Worm (Caenorhabditis elegans) whole organism, young adult: ENCODE results near the gene F42C5.9.

Experiments
- B0336.3 ChIP-seq: fragments of 200-800 bp; sonication (Bioruptor generic); IDR thresholded peaks from 2 replicates; pipeline ENCODE4 v1.3.6; 2022; ENCODE audit warnings: missing genetic modification characterization, missing compliant biosample characterization
- F23B12.7 ChIP-seq: sonication (generic microtip); optimal IDR thresholded peaks from 2 replicates; lab custom pipeline; 2017; ENCODE audit warnings: missing genetic modification characterization, mild to moderate bottlenecking, missing compliant biosample characterization, antibody characterized with exemption, moderate library complexity; ENCODE audit not compliant: insufficient read depth
- F52B5.7 ChIP-seq: sonication (generic microtip); optimal IDR thresholded peaks from 2 replicates; lab custom pipeline; 2016; ENCODE audit warnings: mild to moderate bottlenecking, missing genetic modification characterization, missing compliant biosample characterization
- F57A8.1 ChIP-seq: fragments of 200-800 bp; sonication (Bioruptor generic); optimal IDR thresholded peaks from 2 replicates; lab custom pipeline; 2018; ENCODE audit warnings: mild to moderate bottlenecking, missing genetic modification characterization, moderate library complexity, missing compliant biosample characterization
- F57C9.4 ChIP-seq: sonication (generic microtip); optimal IDR thresholded peaks from 2 replicates; lab custom pipeline; 2017; ENCODE audit warnings: mild to moderate bottlenecking, missing genetic modification characterization, missing compliant biosample characterization
- K12H6.12 ChIP-seq: fragments of 200-800 bp; sonication (Bioruptor generic); optimal IDR thresholded peaks from 2 replicates; lab custom pipeline; 2018; ENCODE audit warnings: mild to moderate bottlenecking, missing genetic modification characterization, missing compliant biosample characterization
- T26A5.8 ChIP-seq: sonication (generic microtip); optimal IDR thresholded peaks from 2 replicates; lab custom pipeline; 2016; ENCODE audit warnings: missing genetic modification characterization, missing compliant biosample characterization
- Y67H2A.10 ChIP-seq: fragments of 200-800 bp; sonication (Bioruptor generic); conservative IDR thresholded peaks from 2 replicates; pipeline ENCODE4 v1.3.6; 2022; ENCODE audit warnings: missing genetic modification reagents, missing genetic modification characterization, missing compliant biosample characterization
- Y95B8A.8 ChIP-seq: fragments of 200-800 bp; sonication (Bioruptor generic); IDR thresholded peaks from 2 replicates; pipeline ENCODE4 v1.3.6; 2022; ENCODE audit warnings: missing genetic modification reagents, missing genetic modification characterization, missing compliant biosample characterization
- aptf-2 ChIP-seq: fragments of 200-800 bp; sonication (Bioruptor generic); conservative IDR thresholded peaks from 2 replicates; pipeline ENCODE4 v1.3.6; 2022; ENCODE audit warnings: missing genetic modification reagents, missing genetic modification characterization, missing compliant biosample characterization
- athp-1 ChIP-seq: sonication (generic microtip); optimal IDR thresholded peaks from 2 replicates; lab custom pipeline; 2017; ENCODE audit warnings: mild to moderate bottlenecking, missing genetic modification characterization, missing compliant biosample characterization
- attf-3 ChIP-seq: fragments of 200-800 bp; sonication (Bioruptor generic); conservative IDR thresholded peaks from 2 replicates; pipeline ENCODE4 v1.3.6; 2022; ENCODE audit warnings: missing genetic modification reagents, missing genetic modification characterization, missing compliant biosample characterization
- bed-1 ChIP-seq: fragments of 200-800 bp; sonication (Bioruptor generic); IDR thresholded peaks from 2 replicates; pipeline ENCODE4 v1.3.6; 2022; ENCODE audit warnings: missing genetic modification reagents, missing genetic modification characterization, missing compliant biosample characterization
- bed-2 ChIP-seq: fragments of 200-800 bp; sonication (Bioruptor generic); IDR thresholded peaks from 2 replicates; pipeline ENCODE4 v1.3.6; 2022; ENCODE audit warnings: missing genetic modification reagents, missing genetic modification characterization, missing compliant biosample characterization
- cebp-1 ChIP-seq, 2 experiments: fragments of 200-800 bp in 1 of 2; sonication (Bioruptor generic) in 1 of 2; sonication (generic microtip) in 1 of 2; IDR thresholded peaks in 1 of 2; optimal IDR thresholded peaks in 1 of 2; 2 replicates each; pipeline versions ENCODE4 v1.3.6 to Lab custom; 2017 to 2022; ENCODE audit warnings: missing compliant biosample characterization in 2 of 2, missing genetic modification characterization in 2 of 2, mild to moderate bottlenecking in 1 of 2, missing genetic modification reagents in 1 of 2, moderate library complexity in 1 of 2
- ceh-27 ChIP-seq: fragments of 200-800 bp; sonication (Bioruptor generic); optimal IDR thresholded peaks from 2 replicates; lab custom pipeline; 2018; ENCODE audit warnings: mild to moderate bottlenecking, missing genetic modification characterization, moderate library complexity, missing compliant biosample characterization
- ceh-40 ChIP-seq: fragments of 200-800 bp; sonication (Bioruptor generic); IDR thresholded peaks from 2 replicates; pipeline ENCODE4 v1.3.6; 2022; ENCODE audit warnings: missing genetic modification characterization, missing compliant biosample characterization
- dpff-1 ChIP-seq: sonication (generic microtip); optimal IDR thresholded peaks from 2 replicates; lab custom pipeline; 2017; ENCODE audit warnings: mild to moderate bottlenecking, missing genetic modification characterization, missing compliant biosample characterization
- efl-1 ChIP-seq: fragments of 150-350 bp; optimal IDR thresholded peaks from 2 replicates; lab custom pipeline; 2014; ENCODE audit warnings: missing biosample characterization, missing genetic modification reagents, missing genetic modification characterization
- egl-44 ChIP-seq: fragments of 200-800 bp; sonication (Bioruptor generic); IDR thresholded peaks from 2 replicates; pipeline ENCODE4 v1.3.6; 2022; ENCODE audit warnings: missing genetic modification reagents, missing genetic modification characterization, missing compliant biosample characterization
- ekl-4 ChIP-seq: fragments of 200-800 bp; sonication (Bioruptor generic); IDR thresholded peaks from 2 replicates; pipeline ENCODE4 v1.3.6; 2022; ENCODE audit warnings: missing genetic modification reagents, missing genetic modification characterization, missing compliant biosample characterization
- ets-4 ChIP-seq: fragments of 200-800 bp; sonication (Bioruptor generic); optimal IDR thresholded peaks from 2 replicates; lab custom pipeline; 2018; ENCODE audit warnings: mild to moderate bottlenecking, missing genetic modification characterization, missing compliant biosample characterization
- fkh-3 ChIP-seq: sonication (generic microtip); optimal IDR thresholded peaks from 2 replicates; lab custom pipeline; 2016; ENCODE audit warnings: mild to moderate bottlenecking, missing genetic modification characterization, missing compliant biosample characterization
- gei-17 ChIP-seq: fragments of 200-800 bp; sonication (Bioruptor generic); optimal IDR thresholded peaks from 2 replicates; lab custom pipeline; 2018; ENCODE audit warnings: mild to moderate bottlenecking, missing genetic modification characterization, missing compliant biosample characterization
- hlh-26 ChIP-seq: fragments of 200-800 bp; sonication (Bioruptor generic); conservative IDR thresholded peaks from 2 replicates; pipeline ENCODE4 v1.3.6; 2022; ENCODE audit warnings: missing genetic modification reagents, missing genetic modification characterization, missing compliant biosample characterization
- hmg-20 ChIP-seq: fragments of 200-800 bp; sonication (Bioruptor generic); IDR thresholded peaks from 2 replicates; pipeline ENCODE4 v1.3.6; 2022; ENCODE audit warnings: missing genetic modification reagents, missing genetic modification characterization, missing compliant biosample characterization
- lin-40 ChIP-seq: sonication (generic microtip); optimal IDR thresholded peaks from 2 replicates; lab custom pipeline; 2016; ENCODE audit warnings: missing genetic modification characterization, mild to moderate bottlenecking, missing compliant biosample characterization, missing genotype, missing genetic modification reagents
- lin-54 ChIP-seq: fragments of 200-800 bp; sonication (Bioruptor generic); optimal IDR thresholded peaks from 2 replicates; lab custom pipeline; 2018; ENCODE audit warnings: mild to moderate bottlenecking, missing genetic modification characterization, missing compliant biosample characterization
- madf-3 ChIP-seq: fragments of 200-800 bp; sonication (Bioruptor generic); IDR thresholded peaks from 2 replicates; pipeline ENCODE4 v1.3.6; 2022; ENCODE audit warnings: missing genetic modification reagents, missing genetic modification characterization, missing compliant biosample characterization
- madf-6 ChIP-seq: fragments of 200-800 bp; sonication (Bioruptor generic); IDR thresholded peaks from 2 replicates; pipeline ENCODE4 v1.3.6; 2022; ENCODE audit warnings: missing genetic modification reagents, missing genetic modification characterization, missing compliant biosample characterization
- mel-28 ChIP-seq: sonication (generic microtip); optimal IDR thresholded peaks from 2 replicates; lab custom pipeline; 2016; ENCODE audit warnings: borderline replicate concordance, mild to moderate bottlenecking, missing genetic modification characterization, missing compliant biosample characterization
- mes-4 ChIP-seq: sonication (generic microtip); optimal IDR thresholded peaks from 2 replicates; lab custom pipeline; 2016; ENCODE audit warnings: missing genotype, missing genetic modification characterization, missing compliant biosample characterization
- nfya-1 ChIP-seq: sonication (generic microtip); optimal IDR thresholded peaks from 2 replicates; lab custom pipeline; 2017; ENCODE audit warnings: antibody characterized with exemption, missing compliant biosample characterization, missing genetic modification characterization, borderline replicate concordance; ENCODE audit not compliant: insufficient read depth
- nfya-2 ChIP-seq: fragments of 200-800 bp; sonication (Bioruptor generic); IDR thresholded peaks from 2 replicates; pipeline ENCODE4 v1.3.6; 2022; ENCODE audit warnings: missing genetic modification reagents, missing genetic modification characterization, missing compliant biosample characterization
- nhr-90 ChIP-seq: sonication (generic microtip); optimal IDR thresholded peaks from 2 replicates; lab custom pipeline; 2016; ENCODE audit warnings: missing genotype, mild to moderate bottlenecking, missing genetic modification characterization, missing compliant biosample characterization
- pha-4 ChIP-seq: fragments of 150-350 bp; sonication (generic microtip); optimal IDR thresholded peaks from 2 replicates; lab custom pipeline; 2014; ENCODE audit warnings: missing biosample characterization, missing genetic modification reagents, missing genetic modification characterization
- rcor-1 ChIP-seq: fragments of 200-800 bp; sonication (Bioruptor generic); IDR thresholded peaks from 2 replicates; pipeline ENCODE4 v1.3.6; 2022; ENCODE audit warnings: missing genetic modification reagents, missing genetic modification characterization, missing compliant biosample characterization
- repo-1 ChIP-seq: sonication (generic microtip); optimal IDR thresholded peaks from 2 replicates; lab custom pipeline; 2017; ENCODE audit warnings: mild to moderate bottlenecking, missing genetic modification characterization, missing compliant biosample characterization
- rpc-1 ChIP-seq, 2 experiments: fragments of 150-350 bp in 1 of 2; sonication (generic microtip) in 1 of 2; optimal IDR thresholded peaks; 2 replicates each; lab custom pipeline; 2014 to 2018; ENCODE audit warnings: missing biosample characterization in 1 of 2, missing genetic modification characterization in 1 of 2, missing genetic modification reagents in 1 of 2, missing genotype in 1 of 2
- sea-2 ChIP-seq: fragments of 200-800 bp; sonication (Bioruptor generic); IDR thresholded peaks from 2 replicates; pipeline ENCODE4 v1.3.6; 2022; ENCODE audit warnings: missing genetic modification characterization, missing compliant biosample characterization
- snpc-3.4 ChIP-seq: sonication (generic microtip); optimal IDR thresholded peaks from 2 replicates; lab custom pipeline; 2017; ENCODE audit warnings: missing genetic modification characterization, mild to moderate bottlenecking, missing compliant biosample characterization, antibody characterized with exemption, moderate library complexity, missing genotype, missing genetic modification reagents
- somi-1 ChIP-seq: fragments of 200-800 bp; sonication (Bioruptor generic); optimal IDR thresholded peaks from 2 replicates; lab custom pipeline; 2018; ENCODE audit warnings: mild to moderate bottlenecking, missing genetic modification characterization, missing compliant biosample characterization
- unc-62 ChIP-seq: fragments of 150-350 bp; optimal IDR thresholded peaks from 2 replicates; lab custom pipeline; 2014; ENCODE audit warnings: missing biosample characterization, missing genetic modification reagents, missing genetic modification characterization
- xnd-1 ChIP-seq: sonication (generic microtip); optimal IDR thresholded peaks from 2 replicates; lab custom pipeline; 2016; ENCODE audit warnings: missing genotype, missing genetic modification reagents, missing genetic modification characterization, missing compliant biosample characterization
- zim-3 ChIP-seq: sonication (generic microtip); optimal IDR thresholded peaks from 2 replicates; lab custom pipeline; 2017; ENCODE audit warnings: mild to moderate bottlenecking, missing genetic modification characterization, moderate library complexity, missing compliant biosample characterization
- ztf-26 ChIP-seq: sonication (generic microtip); optimal IDR thresholded peaks from 2 replicates; lab custom pipeline; 2017; ENCODE audit warnings: missing genetic modification characterization, missing compliant biosample characterization
- ztf-3 ChIP-seq: fragments of 200-800 bp; sonication (Bioruptor generic); optimal IDR thresholded peaks from 2 replicates; lab custom pipeline; 2018; ENCODE audit warnings: mild to moderate bottlenecking, missing genetic modification characterization, missing compliant biosample characterization
- ztf-6 ChIP-seq: fragments of 200-800 bp; sonication (Bioruptor generic); IDR thresholded peaks from 2 replicates; pipeline ENCODE4 v1.3.6; 2022; ENCODE audit warnings: missing genetic modification reagents, missing genetic modification characterization, missing compliant biosample characterization

F42C5.9 gene

ce11 chrIV:7316613-7317153, at the start of gene F42C5.9 (continued):
- TF ChIP-seq aptf-2 (GFP tag; lab: Robert Waterston, UW) (0 out of 2 replicates have a peak, but pooled peaks have one; percentile 36), ztf-26 (no peak), Y67H2A.10 (GFP tag; lab: Robert Waterston, UW) (no peak), F52B5.7 (tag; lab: Kevin White, UChicago) (no peak), attf-3 (GFP tag; lab: Robert Waterston, UW) (0 out of 2 replicates have a peak, but pooled peaks have one; percentile 15), efl-1 (GFP tag; lab: Kevin White, UChicago) (peak; percentile 35), T26A5.8 (tag; lab: Kevin White, UChicago) (no peak), somi-1 (GFP tag; lab: Kevin White, UChicago) (no peak), F57C9.4 (no peak), B0336.3 (GFP tag; lab: Robert Waterston, UW) (peak; percentile 58), madf-6 (peak; percentile 98), xnd-1 (tag; lab: Kevin White, UChicago) (peak; percentile 93), nfya-2 (GFP tag; lab: Robert Waterston, UW) (no peak), bed-2 (no peak), ceh-27 (GFP tag; lab: Kevin White, UChicago) (no peak), F57A8.1 (GFP tag; lab: Kevin White, UChicago) (no peak), pha-4 (no peak), dpff-1 (no peak), ztf-6 (GFP tag; lab: Robert Waterston, UW) (no peak), athp-1 (tag; lab: Kevin White, UChicago) (no peak), cebp-1 (GFP tag; IDR thresholded peaks at IDR 0.05; lab: Robert Waterston, UW) (no peak), cebp-1 (tag; optimal IDR thresholded peaks at IDR 0.05; lab: Kevin White, UChicago) (no peak), unc-62 (GFP tag; lab: Kevin White, UChicago) (no peak), egl-44 (GFP tag; lab: Robert Waterston, UW) (no peak), gei-17 (GFP tag; lab: Kevin White, UChicago) (no peak), ceh-40 (GFP tag; lab: Robert Waterston, UW) (no peak), ets-4 (GFP tag; lab: Kevin White, UChicago) (no peak), rcor-1 (GFP tag; lab: Robert Waterston, UW) (peak; percentile 37), zim-3 (no peak), fkh-3 (tag; lab: Kevin White, UChicago) (no peak), Y95B8A.8 (GFP tag; lab: Robert Waterston, UW) (no peak), lin-40 (no peak), ztf-3 (GFP tag; lab: Kevin White, UChicago) (no peak), sea-2 (GFP tag; lab: Robert Waterston, UW) (no peak), F23B12.7 (tag; lab: Kevin White, UChicago) (peak; percentile 81), mes-4 (tag; lab: Kevin White, UChicago) (no peak), ekl-4 (peak; percentile 77), hmg-20 (GFP tag; lab: Robert Waterston, UW) (no peak), madf-3 (no peak), K12H6.12 (tag; lab: Kevin White, UChicago) (no peak), repo-1 (peak; percentile 8), rpc-1 (optimal IDR thresholded peaks at IDR 0.05; lab: Kevin White, UChicago) (no peak), rpc-1 (tag; optimal IDR thresholded peaks at IDR 0.05; lab: Kevin White, UChicago) (peak; percentile 9), nhr-90 (no peak), snpc-3.4 (tag; lab: Kevin White, UChicago) (peak; percentile 95), lin-54 (GFP tag; lab: Kevin White, UChicago) (peak; percentile 56), hlh-26 (GFP tag; lab: Robert Waterston, UW) (no peak), mel-28 (tag; lab: Kevin White, UChicago) (no peak), nfya-1 (tag; lab: Kevin White, UChicago) (no peak), bed-1 (GFP tag; lab: Robert Waterston, UW) (no peak)
